Fruit fly (Drosophila melanogaster) whole organism, pupa: ENCODE results near the gene mRpL48.

Experiments
- CG12605 ChIP-seq: fragments of 200-800 bp; sonication (Bioruptor generic); IDR thresholded peaks from 2 replicates; pipeline ENCODE4 v1.3.6; 2022; ENCODE audit warnings: missing biosample characterization, missing genetic modification characterization
- CG13204 ChIP-seq: fragments of 200-800 bp; sonication (Bioruptor generic); optimal IDR thresholded peaks from 2 replicates; lab custom pipeline; 2018; ENCODE audit warnings: missing biosample characterization, mild to moderate bottlenecking, missing genetic modification characterization, moderate library complexity
- CG4496 ChIP-seq: fragments of 200-800 bp; sonication (Bioruptor generic); IDR thresholded peaks from 3 replicates; pipeline ENCODE4 v1.3.6; 2022; ENCODE audit warnings: missing biosample characterization, missing genetic modification characterization
- CG8301 ChIP-seq: fragments of 200-800 bp; sonication (Bioruptor generic); optimal IDR thresholded peaks from 2 replicates; lab custom pipeline; 2018; ENCODE audit warnings: missing biosample characterization, mild to moderate bottlenecking, missing genetic modification characterization
- Pif1B ChIP-seq: fragments of 200-800 bp; sonication (Bioruptor generic); optimal IDR thresholded peaks from 3 replicates; lab custom pipeline; 2016; ENCODE audit warnings: missing biosample characterization, missing genetic modification characterization
- gl ChIP-seq: fragments of 200-800 bp; sonication (Bioruptor generic); optimal IDR thresholded peaks from 2 replicates; lab custom pipeline; 2018; ENCODE audit warnings: missing biosample characterization, mild to moderate bottlenecking, missing genetic modification characterization

DNA sequence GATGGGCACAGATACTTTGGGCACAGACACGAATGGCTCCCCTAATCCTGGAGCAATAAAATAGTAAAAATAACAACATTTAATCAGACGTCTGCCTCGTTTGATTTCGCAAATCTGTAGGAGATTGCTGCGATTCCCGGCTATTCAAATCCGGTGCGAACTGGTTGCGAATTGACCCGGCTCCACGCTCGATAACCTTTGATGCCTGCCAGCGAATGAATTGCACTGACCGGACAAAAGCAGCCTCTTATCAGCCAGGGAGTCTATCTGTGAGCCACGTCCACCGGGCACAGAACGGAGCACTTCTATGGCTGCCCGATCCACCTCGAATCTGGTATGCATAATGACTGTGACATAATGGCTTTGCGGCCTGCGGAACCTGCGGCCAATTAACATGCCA lies 9.7 kb downstream of the mRpL48 start:
- TF ChIP-seq Pif1B (GFP tag; lab: Kevin White, UChicago) (no peak), CG13204 (GFP tag; lab: Kevin White, UChicago) (no peak), CG8301 (tag; lab: Kevin White, UChicago) (no peak), gl (tag; lab: Kevin White, UChicago) (no peak), CG4496 (GFP tag; lab: Robert Waterston, UW) (no peak), CG12605 (GFP tag; lab: Robert Waterston, UW) (no peak)
